Worm (Caenorhabditis elegans): ENCODE results near the gene nas-7.

ce11 chrII:7413764-7414163 lies 11.2 kb upstream of the nas-7 start:
- no peak for TF ChIP-seq F33H1.4 (GFP tag; IDR thresholded peaks at IDR 0.05)
- TF ChIP-seq ama-1 (optimal IDR thresholded peaks at IDR 0.05), result no peak
- TF ChIP-seq ama-1 (GFP tag; optimal IDR thresholded peaks at IDR 0.05), result no peak
- no peak for TF ChIP-seq aptf-2 (GFP tag; conservative IDR thresholded peaks at IDR 0.05)
- TF ChIP-seq ztf-25 (GFP tag; IDR thresholded peaks at IDR 0.05), result no peak
